Fruit fly (Drosophila melanogaster) whole organism, embryonic: ENCODE data around the gene mib1.

Experiments used
- Abd-B ChIP-seq: fragments of 200-800 bp; sonication (Bioruptor generic); optimal IDR thresholded peaks from 2 replicates; lab custom pipeline; 2018; ENCODE audit warnings: missing biosample characterization, mild to moderate bottlenecking, missing genetic modification characterization, moderate library complexity
- Bgb ChIP-seq: fragments of 200-800 bp; sonication (Bioruptor generic); IDR thresholded peaks from 2 replicates; pipeline ENCODE4 v1.3.6; 2022; ENCODE audit warnings: missing biosample characterization, missing genetic modification characterization; ENCODE audit not compliant: partially characterized antibody
- CG10654 ChIP-seq: fragments of 200-800 bp; sonication (Bioruptor generic); optimal IDR thresholded peaks from 2 replicates; lab custom pipeline; 2016; ENCODE audit warnings: missing biosample characterization, missing genetic modification characterization
- CG14050 ChIP-seq: fragments of 200-800 bp; sonication (Bioruptor generic); IDR thresholded peaks from 3 replicates; pipeline ENCODE4 v1.3.6; 2022; ENCODE audit warnings: missing biosample characterization, missing genetic modification characterization
- CG15011 ChIP-seq: fragments of 200-800 bp; sonication (Bioruptor generic); optimal IDR thresholded peaks from 3 replicates; lab custom pipeline; 2018; ENCODE audit warnings: missing biosample characterization, mild to moderate bottlenecking, missing genetic modification characterization
- CG16813 ChIP-seq: fragments of 200-800 bp; sonication (Bioruptor generic); IDR thresholded peaks from 3 replicates; pipeline ENCODE4 v1.3.6; 2022; ENCODE audit warnings: missing biosample characterization, missing genetic modification characterization; ENCODE audit not compliant: partially characterized antibody
- CG17829 ChIP-seq: fragments of 200-800 bp; optimal IDR thresholded peaks from 2 replicates; lab custom pipeline; 2019; ENCODE audit warnings: missing biosample characterization, mild to moderate bottlenecking, missing genetic modification characterization, moderate library complexity
- CG18011 ChIP-seq: fragments of 200-800 bp; sonication (Bioruptor generic); optimal IDR thresholded peaks from 2 replicates; lab custom pipeline; 2017; ENCODE audit warnings: missing biosample characterization, missing genetic modification characterization, mild to moderate bottlenecking, moderate library complexity, missing genotype
- CG2120 ChIP-seq: fragments of 200-800 bp; sonication (Bioruptor generic); optimal IDR thresholded peaks from 3 replicates; lab custom pipeline; 2016; ENCODE audit warnings: missing biosample characterization, missing genetic modification characterization
- CG30431 ChIP-seq: fragments of 200-800 bp; sonication (Bioruptor generic); optimal IDR thresholded peaks from 2 replicates; lab custom pipeline; 2017; ENCODE audit warnings: missing biosample characterization, missing genetic modification characterization
- CG4404 ChIP-seq: fragments of 200-800 bp; sonication (Bioruptor generic); IDR thresholded peaks from 2 replicates; pipeline ENCODE4 v1.3.6; 2022; ENCODE audit warnings: missing biosample characterization, missing genetic modification characterization
- CG5180 ChIP-seq: fragments of 200-800 bp; sonication (Bioruptor generic); optimal IDR thresholded peaks from 3 replicates; lab custom pipeline; 2017; ENCODE audit warnings: missing biosample characterization, missing genetic modification characterization, mild to moderate bottlenecking, moderate library complexity, missing genetic modification reagents
- CG6254 ChIP-seq: fragments of 200-800 bp; sonication (Bioruptor generic); optimal IDR thresholded peaks from 3 replicates; lab custom pipeline; 2017; ENCODE audit warnings: mild to moderate bottlenecking, missing biosample characterization, missing genetic modification reagents, missing genetic modification characterization
- CG6683 ChIP-seq: fragments of 200-800 bp; sonication (Bioruptor generic); optimal IDR thresholded peaks from 2 replicates; lab custom pipeline; 2017; ENCODE audit warnings: missing biosample characterization, mild to moderate bottlenecking, missing genetic modification characterization, missing genetic modification reagents
- CG7357 ChIP-seq: fragments of 200-800 bp; sonication (Bioruptor generic); IDR thresholded peaks from 3 replicates; pipeline ENCODE4 v1.3.6; 2022; ENCODE audit warnings: missing biosample characterization, missing genetic modification characterization
- CG8359 ChIP-seq: fragments of 200-800 bp; sonication (Bioruptor generic); optimal IDR thresholded peaks from 2 replicates; lab custom pipeline; 2017; ENCODE audit warnings: missing biosample characterization, mild to moderate bottlenecking, missing genetic modification characterization, borderline replicate concordance
- D19A ChIP-seq: fragments of 200-800 bp; optimal IDR thresholded peaks from 3 replicates; lab custom pipeline; 2019; ENCODE audit warnings: missing biosample characterization, mild to moderate bottlenecking, missing genetic modification characterization, moderate library complexity
- Doc2 ChIP-seq: fragments of 200-800 bp; sonication (Bioruptor generic); IDR thresholded peaks from 2 replicates; pipeline ENCODE4 v1.3.6; 2022; ENCODE audit warnings: missing biosample characterization, missing genetic modification characterization
- Doc3 ChIP-seq: fragments of 200-800 bp; sonication (Bioruptor generic); IDR thresholded peaks from 3 replicates; pipeline ENCODE4 v1.3.6; 2022; ENCODE audit warnings: missing biosample characterization, missing genetic modification characterization; ENCODE audit not compliant: partially characterized antibody
- Drgx ChIP-seq: fragments of 200-800 bp; sonication (Bioruptor generic); IDR thresholded peaks from 2 replicates; pipeline ENCODE4 v1.3.6; 2022; ENCODE audit warnings: missing biosample characterization, missing genetic modification characterization
- E2f2 ChIP-seq: fragments of 200-800 bp; sonication (Bioruptor generic); IDR thresholded peaks from 2 replicates; pipeline ENCODE4 v1.3.6; 2022; ENCODE audit warnings: missing biosample characterization, missing genetic modification characterization
- ERR ChIP-seq: fragments of 200-800 bp; sonication (Bioruptor generic); optimal IDR thresholded peaks from 2 replicates; lab custom pipeline; 2016; ENCODE audit warnings: missing biosample characterization, missing genetic modification characterization
- HLH3B ChIP-seq: fragments of 200-800 bp; sonication (Bioruptor generic); IDR thresholded peaks from 2 replicates; pipeline ENCODE4 v1.3.6; 2022; ENCODE audit warnings: missing biosample characterization, missing genetic modification characterization
- Lhr ChIP-seq: fragments of 200-800 bp; sonication (Bioruptor generic); optimal IDR thresholded peaks from 3 replicates; lab custom pipeline; 2017; ENCODE audit warnings: mild to moderate bottlenecking, missing biosample characterization, missing genetic modification reagents, missing genetic modification characterization
- MESR4 ChIP-seq: fragments of 200-800 bp; sonication (Bioruptor generic); optimal IDR thresholded peaks from 2 replicates; lab custom pipeline; 2018; ENCODE audit warnings: missing biosample characterization, mild to moderate bottlenecking, missing genetic modification characterization, moderate library complexity
- NC2α ChIP-seq: fragments of 200-800 bp; sonication (Bioruptor generic); optimal IDR thresholded peaks from 2 replicates; lab custom pipeline; 2016; ENCODE audit warnings: missing biosample characterization, missing genetic modification characterization
- NFAT ChIP-seq: fragments of 200-800 bp; sonication (Bioruptor generic); IDR thresholded peaks from 2 replicates; pipeline ENCODE4 v1.3.6; 2022; ENCODE audit warnings: missing biosample characterization, missing genetic modification characterization
- Nf-YC ChIP-seq: fragments of 200-800 bp; optimal IDR thresholded peaks from 3 replicates; lab custom pipeline; 2019; ENCODE audit warnings: missing biosample characterization, mild to moderate bottlenecking, missing genetic modification characterization, moderate library complexity
- Rx ChIP-seq: fragments of 200-800 bp; sonication (Bioruptor generic); IDR thresholded peaks from 2 replicates; pipeline ENCODE4 v1.3.6; 2022; ENCODE audit warnings: missing biosample characterization, missing genetic modification characterization
- Stat92E ChIP-seq, 3 experiments: fragments of >200 bp in 2 of 3; fragments of 200-800 bp in 1 of 3; sonication (Bioruptor generic) in 1 of 3; optimal IDR thresholded peaks; 2 replicates each; lab custom pipeline; 2017 to 2019; ENCODE audit warnings: missing biosample characterization in 3 of 3, missing genetic modification characterization in 3 of 3, mild to moderate bottlenecking in 1 of 3, moderate library complexity in 1 of 3
- al ChIP-seq: fragments of 200-800 bp; sonication (Bioruptor generic); IDR thresholded peaks from 2 replicates; pipeline ENCODE4 v1.3.6; 2022; ENCODE audit warnings: missing biosample characterization, missing genetic modification characterization
- ara ChIP-seq: fragments of 200-800 bp; sonication (Bioruptor generic); IDR thresholded peaks from 2 replicates; pipeline ENCODE4 v1.3.6; 2022; ENCODE audit warnings: missing biosample characterization, missing genetic modification characterization
- caup ChIP-seq: fragments of 200-800 bp; sonication (Bioruptor generic); optimal IDR thresholded peaks from 3 replicates; lab custom pipeline; 2017; ENCODE audit warnings: missing biosample characterization, mild to moderate bottlenecking, missing genetic modification characterization, moderate library complexity; ENCODE audit not compliant: severe bottlenecking
- cwo ChIP-seq: fragments of 200-800 bp; sonication (Bioruptor generic); optimal IDR thresholded peaks from 3 replicates; lab custom pipeline; 2017; ENCODE audit warnings: missing biosample characterization, missing genetic modification characterization, mild to moderate bottlenecking, moderate library complexity, missing genetic modification reagents
- dan ChIP-seq: fragments of 200-800 bp; sonication (Bioruptor generic); IDR thresholded peaks from 2 replicates; pipeline ENCODE4 v1.3.6; 2022; ENCODE audit warnings: missing biosample characterization, missing genetic modification characterization
- dmrt11E ChIP-seq: fragments of 200-800 bp; sonication (Bioruptor generic); optimal IDR thresholded peaks from 3 replicates; lab custom pipeline; 2018; ENCODE audit warnings: missing biosample characterization, mild to moderate bottlenecking, missing genetic modification characterization, moderate library complexity
- fd102C ChIP-seq: fragments of 200-800 bp; sonication (Bioruptor generic); optimal IDR thresholded peaks from 2 replicates; lab custom pipeline; 2018; ENCODE audit warnings: missing biosample characterization, mild to moderate bottlenecking, missing genetic modification characterization, moderate library complexity
- fd96Cb ChIP-seq: fragments of 200-800 bp; sonication (Bioruptor generic); optimal IDR thresholded peaks from 2 replicates; lab custom pipeline; 2018; ENCODE audit warnings: missing biosample characterization, mild to moderate bottlenecking, missing genetic modification characterization, moderate library complexity
- ftz-f1 ChIP-seq: fragments of 200-800 bp; sonication (Bioruptor generic); optimal IDR thresholded peaks from 2 replicates; lab custom pipeline; 2016; ENCODE audit warnings: missing biosample characterization, missing genetic modification characterization
- insv ChIP-seq, 2 experiments: fragments of 200-800 bp; sonication (Bioruptor generic); optimal IDR thresholded peaks; 3 replicates each; lab custom pipeline; 2016 to 2018; ENCODE audit warnings: missing biosample characterization in 2 of 2, missing genetic modification characterization in 2 of 2
- lbe ChIP-seq: fragments of 200-800 bp; sonication (Bioruptor generic); optimal IDR thresholded peaks from 2 replicates; lab custom pipeline; 2016; ENCODE audit warnings: missing biosample characterization, mild to moderate bottlenecking, missing genetic modification characterization
- mld ChIP-seq: fragments of 200-800 bp; sonication (Bioruptor generic); IDR thresholded peaks from 3 replicates; pipeline ENCODE4 v1.3.6; 2022; ENCODE audit warnings: missing biosample characterization, missing genetic modification characterization; ENCODE audit not compliant: partially characterized antibody
- p53 ChIP-seq: fragments of 200-800 bp; sonication (Bioruptor generic); optimal IDR thresholded peaks from 2 replicates; lab custom pipeline; 2016; ENCODE audit warnings: missing biosample characterization, missing genetic modification characterization
- peb ChIP-seq: fragments of 200-800 bp; sonication (Bioruptor generic); IDR thresholded peaks from 2 replicates; pipeline ENCODE4 v1.3.6; 2022; ENCODE audit warnings: missing biosample characterization, missing genetic modification characterization
- pzg ChIP-seq: fragments of 200-800 bp; sonication (Bioruptor generic); optimal IDR thresholded peaks from 3 replicates; lab custom pipeline; 2018; ENCODE audit warnings: missing biosample characterization, mild to moderate bottlenecking, missing genetic modification characterization, moderate library complexity
- salm ChIP-seq: fragments of 200-800 bp; sonication (Bioruptor generic); optimal IDR thresholded peaks from 2 replicates; lab custom pipeline; 2018; ENCODE audit warnings: missing biosample characterization, mild to moderate bottlenecking, missing genetic modification characterization
- ssp ChIP-seq: fragments of 200-800 bp; sonication (Bioruptor generic); IDR thresholded peaks from 2 replicates; pipeline ENCODE4 v1.3.6; 2022; ENCODE audit warnings: missing biosample characterization, missing genetic modification characterization
- tll ChIP-seq, 2 experiments: fragments of 200-800 bp in 1 of 2; fragments of >200 bp in 1 of 2; sonication (Bioruptor generic) in 1 of 2; optimal IDR thresholded peaks; 2 replicates each; lab custom pipeline; 2017 to 2019; ENCODE audit warnings: missing biosample characterization in 2 of 2, missing genetic modification characterization in 2 of 2, mild to moderate bottlenecking in 1 of 2, moderate library complexity in 1 of 2
- vnd ChIP-seq: fragments of 200-800 bp; sonication (Bioruptor generic); IDR thresholded peaks from 3 replicates; pipeline ENCODE4 v1.3.6; 2022; ENCODE audit warnings: missing biosample characterization, missing genetic modification characterization; ENCODE audit not compliant: partially characterized antibody

Gene mib1

dm6 chr3L:16045831-16046336, 34.3 kb upstream of the mib1 start (continued):
- TF ChIP-seq caup (peak; percentile 92), fd102C (GFP tag; lab: Kevin White, UChicago) (peak; percentile 43), HLH3B (GFP tag; lab: Robert Waterston, UW) (peak; percentile 90), CG18011 (GFP tag; lab: Kevin White, UChicago) (peak; percentile 69), Drgx (GFP tag; lab: Robert Waterston, UW) (peak; percentile 97), p53 (GFP tag; lab: Kevin White, UChicago) (peak; percentile 73), cwo (GFP tag; lab: Kevin White, UChicago) (peak; percentile 90), dmrt11E (tag; lab: Kevin White, UChicago) (peak; percentile 90), CG30431 (peak; percentile 75), CG6683 (GFP tag; lab: Kevin White, UChicago) (peak; percentile 83), ftz-f1 (no peak), CG5180 (GFP tag; lab: Kevin White, UChicago) (peak; percentile 80), Doc2 (GFP tag; lab: Robert Waterston, UW) (no peak), E2f2 (peak; percentile 70), Nf-YC (tag; lab: Kevin White, UChicago) (peak; percentile 74), CG17829 (tag; lab: Kevin White, UChicago) (peak; percentile 97), Doc3 (GFP tag; lab: Robert Waterston, UW) (no peak), Stat92E (GFP tag; optimal IDR thresholded peaks at IDR 0.05; lab: Kevin White, UChicago) (no peak), Bgb (no peak), NFAT (GFP tag; lab: Robert Waterston, UW) (peak; percentile 74), CG2120 (GFP tag; lab: Kevin White, UChicago) (peak; percentile 95), tll (GFP tag; optimal IDR thresholded peaks at IDR 0.05; lab: Kevin White, UChicago) (peak in 1 of 2 experiments; percentile 0), insv (GFP tag; optimal IDR thresholded peaks at IDR 0.05; lab: Kevin White, UChicago) (peak in 1 of 2 experiments; percentile 20), NC2α (peak; percentile 70), CG14050 (peak; percentile 89), dan (GFP tag; lab: Robert Waterston, UW) (no peak), CG10654 (peak; percentile 87), pzg (peak; percentile 18), CG15011 (peak; percentile 86), mld (GFP tag; lab: Robert Waterston, UW) (no peak), ERR (GFP tag; lab: Kevin White, UChicago) (peak; percentile 83), CG8359 (peak; percentile 53), MESR4 (GFP tag; lab: Kevin White, UChicago) (no peak), ara (GFP tag; lab: Robert Waterston, UW) (peak; percentile 95), D19A (peak; percentile 86), Lhr (peak; percentile 67), al (peak; percentile 82), salm (tag; lab: Kevin White, UChicago) (peak; percentile 96), peb (peak; percentile 81), CG4404 (GFP tag; lab: Robert Waterston, UW) (peak; percentile 72), CG16813 (GFP tag; lab: Robert Waterston, UW) (no peak), ssp (GFP tag; lab: Robert Waterston, UW) (peak; percentile 68), Rx (peak; percentile 83), CG6254 (peak; percentile 86), CG7357 (GFP tag; lab: Robert Waterston, UW) (peak; percentile 71; the same call in 2 of the 3 replicates), vnd (GFP tag; lab: Robert Waterston, UW) (no peak), Abd-B (peak; percentile 75), lbe (peak; percentile 97), fd96Cb (tag; lab: Kevin White, UChicago) (peak; percentile 92)
